Worm (Caenorhabditis elegans) whole organism, late embryonic: ENCODE results near the gene F23H11.2.

Source experiments
- F13H6.1 ChIP-seq: sonication (generic microtip); optimal IDR thresholded peaks from 2 replicates; lab custom pipeline; 2016; ENCODE audit warnings: missing genetic modification characterization, missing compliant biosample characterization
- K02D7.2 ChIP-seq: sonication (generic microtip); optimal IDR thresholded peaks from 2 replicates; lab custom pipeline; 2017; ENCODE audit warnings: mild to moderate bottlenecking, missing genetic modification characterization, missing compliant biosample characterization
- Y22D7AL.16 ChIP-seq: sonication (generic microtip); optimal IDR thresholded peaks from 2 replicates; lab custom pipeline; 2016; ENCODE audit warnings: missing genetic modification characterization, missing compliant biosample characterization
- ahr-1 ChIP-seq: sonication (generic microtip); optimal IDR thresholded peaks from 2 replicates; lab custom pipeline; 2016; ENCODE audit warnings: missing genetic modification characterization, missing compliant biosample characterization
- ama-1 ChIP-seq: fragments of 150-350 bp; optimal IDR thresholded peaks from 2 replicates; lab custom pipeline; 2014
- ceh-19 ChIP-seq: fragments of 200-800 bp; sonication (Bioruptor generic); optimal IDR thresholded peaks from 2 replicates; lab custom pipeline; 2018; ENCODE audit warnings: mild to moderate bottlenecking, missing genetic modification characterization, missing compliant biosample characterization
- ceh-22 ChIP-seq: sonication (generic microtip); optimal IDR thresholded peaks from 2 replicates; lab custom pipeline; 2017; ENCODE audit warnings: missing biosample characterization, missing genetic modification characterization
- ceh-6 ChIP-seq: fragments of 200-800 bp; sonication (Bioruptor generic); optimal IDR thresholded peaks from 2 replicates; lab custom pipeline; 2018; ENCODE audit warnings: mild to moderate bottlenecking, missing genetic modification characterization, missing compliant biosample characterization
- ceh-9 ChIP-seq: sonication (generic microtip); optimal IDR thresholded peaks from 2 replicates; lab custom pipeline; 2016; ENCODE audit warnings: mild to moderate bottlenecking, missing genetic modification characterization, inconsistent platforms, missing compliant biosample characterization
- che-1 ChIP-seq: sonication (generic microtip); optimal IDR thresholded peaks from 2 replicates; lab custom pipeline; 2016; ENCODE audit warnings: mild to moderate bottlenecking, missing genetic modification characterization, missing compliant biosample characterization
- dmd-4 ChIP-seq: sonication (generic microtip); optimal IDR thresholded peaks from 2 replicates; lab custom pipeline; 2016; ENCODE audit warnings: borderline replicate concordance, missing genetic modification characterization, missing compliant biosample characterization
- dve-1 ChIP-seq: sonication (generic microtip); optimal IDR thresholded peaks from 2 replicates; lab custom pipeline; 2017; ENCODE audit warnings: antibody characterized with exemption, mild to moderate bottlenecking, missing genetic modification characterization, missing compliant biosample characterization
- elt-2 ChIP-seq: sonication (generic microtip); optimal IDR thresholded peaks from 2 replicates; lab custom pipeline; 2016; ENCODE audit warnings: missing genetic modification reagents, missing genetic modification characterization, missing compliant biosample characterization
- elt-4 ChIP-seq: sonication (generic microtip); optimal IDR thresholded peaks from 2 replicates; lab custom pipeline; 2016; ENCODE audit warnings: missing genetic modification characterization, missing compliant biosample characterization
- ets-4 ChIP-seq: sonication (generic microtip); optimal IDR thresholded peaks from 2 replicates; lab custom pipeline; 2016; ENCODE audit warnings: missing genetic modification characterization, missing compliant biosample characterization
- eyg-1 ChIP-seq: sonication (generic microtip); optimal IDR thresholded peaks from 2 replicates; lab custom pipeline; 2016; ENCODE audit warnings: missing genotype, missing genetic modification characterization, missing compliant biosample characterization
- fax-1 ChIP-seq: sonication (generic microtip); optimal IDR thresholded peaks from 2 replicates; lab custom pipeline; 2016; ENCODE audit warnings: missing genotype, missing genetic modification characterization, missing compliant biosample characterization
- fkh-10 ChIP-seq: fragments of 150-350 bp; optimal IDR thresholded peaks from 2 replicates; lab custom pipeline; 2014; ENCODE audit warnings: missing biosample characterization, missing genetic modification reagents, missing genetic modification characterization
- hlh-13 ChIP-seq: fragments of 200-800 bp; sonication (Bioruptor generic); optimal IDR thresholded peaks from 2 replicates; lab custom pipeline; 2018; ENCODE audit warnings: mild to moderate bottlenecking, missing genetic modification characterization, missing compliant biosample characterization
- hlh-15 ChIP-seq: sonication (generic microtip); optimal IDR thresholded peaks from 2 replicates; lab custom pipeline; 2016; ENCODE audit warnings: missing genetic modification characterization, missing compliant biosample characterization
- hlh-30 ChIP-seq: sonication (generic microtip); optimal IDR thresholded peaks from 2 replicates; lab custom pipeline; 2017; ENCODE audit warnings: antibody characterized with exemption, missing genetic modification characterization, missing compliant biosample characterization; ENCODE audit not compliant: insufficient read depth
- lim-6 ChIP-seq: sonication (generic microtip); optimal IDR thresholded peaks from 2 replicates; lab custom pipeline; 2016; ENCODE audit warnings: missing genetic modification characterization, missing compliant biosample characterization
- lin-11 ChIP-seq: fragments of 200-800 bp; sonication (Bioruptor generic); optimal IDR thresholded peaks from 2 replicates; lab custom pipeline; 2018; ENCODE audit warnings: mild to moderate bottlenecking, missing genetic modification characterization, missing compliant biosample characterization
- madf-2 ChIP-seq: sonication (generic microtip); optimal IDR thresholded peaks from 2 replicates; lab custom pipeline; 2017; ENCODE audit warnings: missing genetic modification characterization, missing compliant biosample characterization
- mec-3 ChIP-seq: sonication (generic microtip); optimal IDR thresholded peaks from 2 replicates; lab custom pipeline; 2016; ENCODE audit warnings: borderline replicate concordance, missing genetic modification characterization, missing compliant biosample characterization
- nfya-1 ChIP-seq: sonication (generic microtip); optimal IDR thresholded peaks from 2 replicates; lab custom pipeline; 2017; ENCODE audit warnings: missing genetic modification characterization, mild to moderate bottlenecking, missing compliant biosample characterization, antibody characterized with exemption, moderate library complexity
- nhr-11 ChIP-seq: fragments of 150-350 bp; optimal IDR thresholded peaks from 2 replicates; lab custom pipeline; 2014; ENCODE audit warnings: missing biosample characterization, missing genetic modification characterization
- odd-2 ChIP-seq: sonication (generic microtip); optimal IDR thresholded peaks from 2 replicates; lab custom pipeline; 2017; ENCODE audit warnings: antibody characterized with exemption, mild to moderate bottlenecking, missing genetic modification characterization, missing compliant biosample characterization
- pag-3 ChIP-seq: sonication (generic microtip); optimal IDR thresholded peaks from 2 replicates; lab custom pipeline; 2016; ENCODE audit warnings: missing compliant biosample characterization, missing genetic modification characterization, borderline replicate concordance
- pat-9 ChIP-seq: fragments of 200-800 bp; sonication (Bioruptor generic); optimal IDR thresholded peaks from 2 replicates; lab custom pipeline; 2018; ENCODE audit warnings: mild to moderate bottlenecking, missing genetic modification characterization, moderate library complexity, missing compliant biosample characterization
- pax-1 ChIP-seq: fragments of 150-350 bp; optimal IDR thresholded peaks from 2 replicates; lab custom pipeline; 2014; ENCODE audit warnings: missing biosample characterization, missing genetic modification characterization
- pros-1 ChIP-seq: fragments of 150-350 bp; optimal IDR thresholded peaks from 2 replicates; lab custom pipeline; 2014; ENCODE audit warnings: missing biosample characterization, missing genetic modification reagents, missing genetic modification characterization
- ref-2 ChIP-seq: sonication (generic microtip); optimal IDR thresholded peaks from 2 replicates; lab custom pipeline; 2016; ENCODE audit warnings: missing genetic modification characterization, missing compliant biosample characterization
- rnt-1 ChIP-seq: sonication (generic microtip); optimal IDR thresholded peaks from 2 replicates; lab custom pipeline; 2016; ENCODE audit warnings: missing genetic modification characterization, missing compliant biosample characterization
- sox-2 ChIP-seq: fragments of 200-800 bp; sonication (Bioruptor generic); IDR thresholded peaks from 2 replicates; pipeline ENCODE4 v1.3.6; 2022; ENCODE audit warnings: missing genetic modification reagents, missing genetic modification characterization, missing compliant biosample characterization
- sox-4 ChIP-seq: sonication (generic microtip); optimal IDR thresholded peaks from 2 replicates; lab custom pipeline; 2017; ENCODE audit warnings: mild to moderate bottlenecking, missing genetic modification characterization, inconsistent platforms, missing compliant biosample characterization
- tbx-7 ChIP-seq: sonication (generic microtip); optimal IDR thresholded peaks from 2 replicates; lab custom pipeline; 2016; ENCODE audit warnings: missing genotype, missing genetic modification characterization, missing compliant biosample characterization
- ttx-3 ChIP-seq: sonication (generic microtip); optimal IDR thresholded peaks from 2 replicates; lab custom pipeline; 2016; ENCODE audit warnings: missing genetic modification reagents, missing genetic modification characterization, missing compliant biosample characterization
- unc-55 ChIP-seq: sonication (generic microtip); optimal IDR thresholded peaks from 2 replicates; lab custom pipeline; 2017; ENCODE audit warnings: missing biosample characterization, missing genetic modification reagents, missing genetic modification characterization

F23H11.2 gene

DNA sequence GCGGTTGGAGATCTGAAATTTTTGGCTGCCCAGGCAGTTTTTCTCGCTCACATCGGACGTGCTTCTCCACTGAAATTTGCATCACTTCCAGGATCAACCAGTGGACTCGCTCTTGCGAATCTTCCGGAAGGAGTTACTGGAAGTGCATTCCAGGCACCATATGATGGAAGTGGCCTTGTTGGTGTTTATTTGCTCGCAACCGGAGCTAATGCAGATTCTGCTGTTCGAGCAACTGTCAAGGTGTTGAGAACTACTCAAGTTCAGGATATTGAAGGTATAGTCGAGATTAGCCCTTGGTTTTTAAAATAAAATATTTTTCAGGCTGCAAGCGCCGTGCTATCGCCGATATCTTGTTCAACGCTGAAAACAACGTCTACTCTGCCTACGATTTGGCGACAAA is 14.7 kb upstream of the F23H11.2 start:
- TF ChIP-seq lin-11 (tag; lab: Kevin White, UChicago): no peak
- TF ChIP-seq fax-1 (tag; lab: Kevin White, UChicago): no peak
- TF ChIP-seq ahr-1 (tag; lab: Kevin White, UChicago): no peak
- TF ChIP-seq pax-1 (tag; lab: Kevin White, UChicago): no peak
- TF ChIP-seq unc-55 (GFP tag; lab: Kevin White, UChicago): no peak
- TF ChIP-seq eyg-1 (tag; lab: Kevin White, UChicago): no peak
- TF ChIP-seq nfya-1 (tag; lab: Kevin White, UChicago): no peak
- no peak for TF ChIP-seq pat-9 (tag; lab: Kevin White, UChicago)

ce11 chrIII:881460-881859 is 14.1 kb upstream of the F23H11.2 start:
- no peak for TF ChIP-seq madf-2 (tag; lab: Kevin White, UChicago)
- TF ChIP-seq ceh-19 (GFP tag; lab: Kevin White, UChicago): no peak
- no peak for TF ChIP-seq sox-2 (GFP tag; lab: Robert Waterston, UW)
- no peak for TF ChIP-seq elt-2 (tag; lab: Kevin White, UChicago)
- TF ChIP-seq ceh-6 (GFP tag; lab: Kevin White, UChicago): no peak
- TF ChIP-seq elt-4 (tag; lab: Kevin White, UChicago): no peak
- TF ChIP-seq Y22D7AL.16 (tag; lab: Kevin White, UChicago): no peak
- TF ChIP-seq F13H6.1 (tag; lab: Kevin White, UChicago): no peak
- TF ChIP-seq hlh-30 (tag; lab: Kevin White, UChicago): no peak
- TF ChIP-seq che-1 (tag; lab: Kevin White, UChicago): no peak
- TF ChIP-seq dmd-4 (tag; lab: Kevin White, UChicago): no peak
- TF ChIP-seq K02D7.2 (tag; lab: Kevin White, UChicago): no peak
- TF ChIP-seq dve-1 (tag; lab: Kevin White, UChicago): no peak
- TF ChIP-seq ets-4 (tag; lab: Kevin White, UChicago): no peak
- no peak for TF ChIP-seq odd-2 (tag; lab: Kevin White, UChicago)
- TF ChIP-seq fkh-10 (GFP tag; lab: Kevin White, UChicago): no peak
- no peak for TF ChIP-seq pat-9 (tag; lab: Kevin White, UChicago)
- TF ChIP-seq ttx-3: no peak

DNA sequence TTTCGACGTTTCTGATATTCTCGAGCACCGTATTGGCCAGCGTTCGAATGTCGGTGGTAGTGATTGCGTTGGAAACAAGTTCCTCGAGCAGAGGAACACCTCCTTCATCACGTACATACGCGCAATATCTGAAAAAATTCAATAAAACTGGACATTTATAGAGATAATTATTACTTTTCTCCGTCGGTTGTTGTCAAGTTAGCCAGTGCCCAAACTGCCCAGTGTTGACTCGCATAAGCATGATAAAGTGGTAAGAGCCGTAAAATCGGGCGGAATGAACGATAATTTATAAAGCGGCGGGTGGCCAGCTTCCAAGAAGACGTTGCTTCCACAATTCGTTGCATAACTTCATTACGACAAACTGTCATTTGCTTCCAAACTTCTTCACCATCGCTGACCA is 12.0 kb upstream of the F23H11.2 start:
- no peak for TF ChIP-seq ttx-3
- no peak for TF ChIP-seq ceh-6 (GFP tag; lab: Kevin White, UChicago)
- no peak for TF ChIP-seq odd-2 (tag; lab: Kevin White, UChicago)
- no peak for TF ChIP-seq lim-6 (tag; lab: Kevin White, UChicago)
- TF ChIP-seq hlh-13 (GFP tag; lab: Kevin White, UChicago): no peak
- TF ChIP-seq fax-1 (tag; lab: Kevin White, UChicago): no peak
- TF ChIP-seq hlh-15 (tag; lab: Kevin White, UChicago): no peak
- no peak for TF ChIP-seq lin-11 (tag; lab: Kevin White, UChicago)
- TF ChIP-seq tbx-7 (tag; lab: Kevin White, UChicago): no peak
- no peak for TF ChIP-seq pag-3
- no peak for TF ChIP-seq ama-1 (lab: Kevin White, UChicago)
- no peak for TF ChIP-seq sox-4 (tag; lab: Kevin White, UChicago)
- TF ChIP-seq ref-2: no peak
- no peak for TF ChIP-seq dmd-4 (tag; lab: Kevin White, UChicago)
- TF ChIP-seq ceh-22 (tag; lab: Kevin White, UChicago): no peak
- TF ChIP-seq rnt-1 (tag; lab: Kevin White, UChicago): no peak
- no peak for TF ChIP-seq pax-1 (tag; lab: Kevin White, UChicago)
- TF ChIP-seq nhr-11 (tag; lab: Kevin White, UChicago): no peak

DNA sequence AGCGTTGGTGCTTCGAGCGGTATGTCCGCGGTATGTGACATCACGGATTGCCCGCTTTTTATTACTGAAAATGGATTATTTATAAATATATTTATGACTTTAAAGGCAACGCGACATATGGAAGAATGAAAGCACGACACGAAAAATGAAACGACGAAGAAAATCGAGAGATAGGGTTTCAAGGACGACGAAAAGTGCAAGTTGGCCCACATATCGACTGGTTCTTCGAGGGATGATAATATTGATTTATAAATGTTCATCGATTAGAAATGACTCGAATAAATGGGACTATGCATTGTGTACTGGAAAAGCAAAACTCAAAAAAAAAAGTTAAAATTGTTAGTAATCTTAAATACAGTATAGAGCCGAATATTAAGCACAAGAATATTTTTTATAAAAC is 8.8 kb upstream of the F23H11.2 start, which contains the start of gene zer-1:
Gene zer-1, minus strand, starts transcription at position 68 of the 400 bp plus-strand sequence.
- TF ChIP-seq ceh-9 (tag; lab: Kevin White, UChicago) (no peak), mec-3 (tag; lab: Kevin White, UChicago) (no peak), pros-1 (tag; lab: Kevin White, UChicago) (no peak)
